Worm (Caenorhabditis elegans) whole organism, L4 larva: ENCODE results near the gene acc-1.

Experiments used
- D1046.2 ChIP-seq: fragments of 200-800 bp; sonication (Bioruptor generic); IDR thresholded peaks from 2 replicates; pipeline ENCODE4 v1.3.6; 2022; ENCODE audit warnings: missing genetic modification characterization, missing compliant biosample characterization
- T20F7.1 ChIP-seq: fragments of 200-800 bp; sonication (Bioruptor generic); optimal IDR thresholded peaks from 2 replicates; lab custom pipeline; 2018; ENCODE audit warnings: mild to moderate bottlenecking, missing genetic modification characterization, missing compliant biosample characterization
- aha-1 ChIP-seq: fragments of 150-350 bp; peaks from one replicate; lab custom pipeline; 2014; ENCODE audit warnings: missing biosample characterization, missing genetic modification characterization
- arid-1 ChIP-seq: fragments of 200-800 bp; sonication (Bioruptor generic); conservative IDR thresholded peaks from 2 replicates; pipeline ENCODE4 v1.3.6; 2022; ENCODE audit warnings: missing genetic modification reagents, missing genetic modification characterization, missing compliant biosample characterization
- ceh-20 ChIP-seq: fragments of 200-800 bp; sonication (Bioruptor generic); IDR thresholded peaks from 2 replicates; pipeline ENCODE4 v1.3.6; 2022; ENCODE audit warnings: missing genetic modification reagents, missing genetic modification characterization, missing compliant biosample characterization
- ceh-44 ChIP-seq: fragments of 200-800 bp; sonication (Bioruptor generic); IDR thresholded peaks from 2 replicates; pipeline ENCODE4 v1.3.6; 2022; ENCODE audit warnings: missing genetic modification reagents, missing genetic modification characterization, missing compliant biosample characterization
- ceh-62 ChIP-seq: sonication (generic microtip); optimal IDR thresholded peaks from 2 replicates; lab custom pipeline; 2017; ENCODE audit warnings: missing biosample characterization, missing genetic modification characterization
- ceh-82 ChIP-seq: sonication (generic microtip); optimal IDR thresholded peaks from 2 replicates; lab custom pipeline; 2017; ENCODE audit warnings: missing biosample characterization, missing genetic modification characterization
- ctbp-1 ChIP-seq: fragments of 200-800 bp; sonication (Bioruptor generic); IDR thresholded peaks from 2 replicates; pipeline ENCODE4 v1.3.6; 2022; ENCODE audit warnings: missing genetic modification reagents, missing genetic modification characterization, missing compliant biosample characterization
- daf-16 ChIP-seq, 3 experiments: sonication (generic microtip); optimal IDR thresholded peaks; 2 replicates each; lab custom pipeline; 2016 to 2017; ENCODE audit warnings: missing genetic modification characterization in 3 of 3, missing genetic modification reagents in 3 of 3, mild to moderate bottlenecking in 2 of 3, missing compliant biosample characterization in 2 of 3, missing biosample characterization in 1 of 3, moderate library complexity in 1 of 3
- daf-19 ChIP-seq: fragments of 200-800 bp; sonication (Bioruptor generic); conservative IDR thresholded peaks from 2 replicates; pipeline ENCODE4 v1.3.6; 2022; ENCODE audit warnings: missing genetic modification characterization, missing compliant biosample characterization
- daf-8 ChIP-seq: fragments of 200-800 bp; sonication (Bioruptor generic); IDR thresholded peaks from 2 replicates; pipeline ENCODE4 v1.3.6; 2022; ENCODE audit warnings: missing genetic modification characterization, missing compliant biosample characterization
- dmd-6 ChIP-seq: fragments of 200-800 bp; sonication (Bioruptor generic); IDR thresholded peaks from 2 replicates; pipeline ENCODE4 v1.3.6; 2022; ENCODE audit warnings: missing genetic modification reagents, missing genetic modification characterization, missing compliant biosample characterization
- dmd-9 ChIP-seq: fragments of 200-800 bp; sonication (Bioruptor generic); IDR thresholded peaks from 2 replicates; pipeline ENCODE4 v1.3.6; 2022; ENCODE audit warnings: missing genetic modification reagents, missing genetic modification characterization, missing compliant biosample characterization
- dpl-1 ChIP-seq: fragments of 150-350 bp; optimal IDR thresholded peaks from 2 replicates; lab custom pipeline; 2014; ENCODE audit warnings: missing biosample characterization, missing genetic modification reagents, missing genetic modification characterization
- dve-1 ChIP-seq: sonication (generic microtip); optimal IDR thresholded peaks from 2 replicates; lab custom pipeline; 2017; ENCODE audit warnings: antibody characterized with exemption, mild to moderate bottlenecking, missing genetic modification characterization, missing compliant biosample characterization; ENCODE audit not compliant: insufficient read depth
- egl-27 ChIP-seq: sonication (generic microtip); optimal IDR thresholded peaks from 3 replicates; lab custom pipeline; 2017; ENCODE audit warnings: missing biosample characterization, missing genetic modification reagents, missing genetic modification characterization
- egl-43 ChIP-seq: fragments of 200-800 bp; sonication (Bioruptor generic); IDR thresholded peaks from 2 replicates; pipeline ENCODE4 v1.3.6; 2022; ENCODE audit warnings: missing genetic modification reagents, missing genetic modification characterization, missing compliant biosample characterization
- fkh-10 ChIP-seq: fragments of 150-350 bp; optimal IDR thresholded peaks from 2 replicates; lab custom pipeline; 2014; ENCODE audit warnings: missing biosample characterization, missing genetic modification reagents, missing genetic modification characterization
- fos-1 ChIP-seq: fragments of 150-350 bp; optimal IDR thresholded peaks from 2 replicates; lab custom pipeline; 2014; ENCODE audit warnings: missing biosample characterization, missing genetic modification characterization
- hlh-11 ChIP-seq: fragments of 200-800 bp; sonication (Bioruptor generic); optimal IDR thresholded peaks from 2 replicates; lab custom pipeline; 2018; ENCODE audit warnings: mild to moderate bottlenecking, missing genetic modification characterization, missing compliant biosample characterization
- hmg-1.1 ChIP-seq: fragments of 200-800 bp; sonication (Bioruptor generic); IDR thresholded peaks from 2 replicates; pipeline ENCODE4 v1.3.6; 2022; ENCODE audit warnings: missing genetic modification reagents, missing genetic modification characterization, missing compliant biosample characterization
- lin-1 ChIP-seq: fragments of 200-800 bp; sonication (Bioruptor generic); IDR thresholded peaks from 2 replicates; pipeline ENCODE4 v1.3.6; 2022; ENCODE audit warnings: missing genetic modification reagents, missing genetic modification characterization, missing compliant biosample characterization
- lin-15B ChIP-seq: fragments of 150-350 bp; sonication (generic microtip); optimal IDR thresholded peaks from 3 replicates; lab custom pipeline; 2014; ENCODE audit warnings: missing biosample characterization, missing genetic modification characterization
- lin-39 ChIP-seq: fragments of 150-350 bp; optimal IDR thresholded peaks from 2 replicates; lab custom pipeline; 2014; ENCODE audit warnings: missing biosample characterization, missing genetic modification reagents, missing genetic modification characterization
- mdl-1 ChIP-seq, 2 experiments: fragments of 150-350 bp in 1 of 2; sonication (generic microtip) in 1 of 2; optimal IDR thresholded peaks; 2 replicates each; lab custom pipeline; 2014 to 2017; ENCODE audit warnings: missing biosample characterization in 2 of 2, missing genetic modification characterization in 2 of 2
- mes-2 ChIP-seq: sonication (generic microtip); optimal IDR thresholded peaks from 2 replicates; lab custom pipeline; 2016; ENCODE audit warnings: missing genotype, mild to moderate bottlenecking, missing genetic modification characterization, missing compliant biosample characterization; ENCODE audit not compliant: poor library complexity, severe bottlenecking
- nhr-102 ChIP-seq: sonication (generic microtip); optimal IDR thresholded peaks from 2 replicates; lab custom pipeline; 2016; ENCODE audit warnings: mild to moderate bottlenecking, missing genetic modification characterization, moderate library complexity, missing compliant biosample characterization
- nhr-11 ChIP-seq: fragments of 150-350 bp; optimal IDR thresholded peaks from 2 replicates; lab custom pipeline; 2014; ENCODE audit warnings: missing biosample characterization, missing genetic modification characterization
- nhr-28 ChIP-seq: fragments of 150-350 bp; optimal IDR thresholded peaks from 2 replicates; lab custom pipeline; 2014; ENCODE audit warnings: missing biosample characterization, missing genetic modification characterization
- nhr-48 ChIP-seq: sonication (generic microtip); optimal IDR thresholded peaks from 2 replicates; lab custom pipeline; 2016; ENCODE audit warnings: mild to moderate bottlenecking, missing genetic modification characterization, missing compliant biosample characterization
- nhr-6 ChIP-seq: fragments of 150-350 bp; optimal IDR thresholded peaks from 2 replicates; lab custom pipeline; 2014; ENCODE audit warnings: missing biosample characterization, missing genetic modification characterization
- pha-4 ChIP-seq, 2 experiments: fragments of 150-350 bp in 1 of 2; fragments of 200-800 bp in 1 of 2; sonication (Bioruptor generic) in 1 of 2; IDR thresholded peaks in 1 of 2; optimal IDR thresholded peaks in 1 of 2; 2 replicates each; pipeline versions ENCODE4 v1.3.6 to Lab custom; 2014 to 2022; ENCODE audit warnings: missing genetic modification characterization in 2 of 2, missing genetic modification reagents in 2 of 2, missing biosample characterization in 1 of 2, missing compliant biosample characterization in 1 of 2
- pqm-1 ChIP-seq: sonication (generic microtip); optimal IDR thresholded peaks from 2 replicates; lab custom pipeline; 2017; ENCODE audit warnings: missing biosample characterization, missing genetic modification characterization
- rbr-2 ChIP-seq: sonication (generic microtip); optimal IDR thresholded peaks from 2 replicates; lab custom pipeline; 2016; ENCODE audit warnings: missing genotype, missing genetic modification characterization, missing compliant biosample characterization
- snpc-4 ChIP-seq: fragments of 150-350 bp; optimal IDR thresholded peaks from 2 replicates; lab custom pipeline; 2014; ENCODE audit warnings: missing biosample characterization, missing genetic modification characterization
- tra-1 ChIP-seq: fragments of 200-800 bp; sonication (Bioruptor generic); IDR thresholded peaks from 2 replicates; pipeline ENCODE4 v1.3.6; 2022; ENCODE audit warnings: missing genetic modification reagents, missing genetic modification characterization, missing compliant biosample characterization
- vab-7 ChIP-seq: fragments of 200-800 bp; sonication (Bioruptor generic); IDR thresholded peaks from 2 replicates; pipeline ENCODE4 v1.3.6; 2022; ENCODE audit warnings: missing genetic modification reagents, missing genetic modification characterization, missing compliant biosample characterization

acc-1 gene

DNA sequence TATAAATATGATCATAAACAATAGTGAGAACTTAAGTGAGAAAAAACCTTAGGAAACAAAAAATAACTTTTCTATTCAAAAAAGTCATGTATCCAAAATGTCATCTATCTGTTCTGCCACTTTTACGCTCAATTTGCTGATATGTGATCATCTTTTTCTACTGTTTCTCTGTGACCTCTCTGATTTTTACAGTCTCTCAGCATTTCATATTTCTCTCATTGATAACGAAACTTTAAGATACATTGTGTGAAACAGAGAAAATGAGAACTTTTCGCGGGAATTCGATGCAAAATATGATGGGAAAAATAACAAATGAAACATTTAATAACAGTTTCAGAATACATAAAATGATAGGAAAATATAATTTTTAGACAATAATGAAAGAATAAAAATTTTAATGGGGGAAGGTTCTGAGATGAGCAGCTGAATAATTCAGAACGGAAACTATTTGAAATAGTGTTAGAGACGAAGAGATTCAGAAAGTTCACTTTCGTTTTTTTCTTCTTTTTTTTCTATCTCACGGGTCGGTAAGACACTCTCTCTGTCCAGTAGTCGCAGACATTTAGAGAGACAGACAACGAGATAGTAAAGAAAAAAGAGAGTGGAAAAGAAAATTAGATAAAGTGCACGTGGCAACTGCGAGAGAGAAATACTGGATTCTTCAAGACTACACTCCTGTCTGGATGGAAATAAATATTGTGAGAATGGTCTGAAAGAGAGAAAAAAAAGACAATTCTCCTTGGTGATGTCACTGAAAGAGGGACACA is 19.6 kb downstream of the acc-1 start (continued):
- TF ChIP-seq nhr-28 (tag; lab: Kevin White, UChicago), result peak; percentile 89
- TF ChIP-seq aha-1, result no peak
- no peak for TF ChIP-seq dmd-9 (GFP tag; lab: Robert Waterston, UW)
- TF ChIP-seq lin-39 (tag; lab: Kevin White, UChicago), result no peak
- no peak for TF ChIP-seq nhr-102 (tag; lab: Kevin White, UChicago)
- peak; percentile 56 for TF ChIP-seq hmg-1.1 (GFP tag; lab: Robert Waterston, UW)
- peak; percentile 70; the same call in 1 of the 2 replicates for TF ChIP-seq ctbp-1 (GFP tag; lab: Robert Waterston, UW)
- TF ChIP-seq D1046.2 (GFP tag; lab: Robert Waterston, UW), result no peak

DNA sequence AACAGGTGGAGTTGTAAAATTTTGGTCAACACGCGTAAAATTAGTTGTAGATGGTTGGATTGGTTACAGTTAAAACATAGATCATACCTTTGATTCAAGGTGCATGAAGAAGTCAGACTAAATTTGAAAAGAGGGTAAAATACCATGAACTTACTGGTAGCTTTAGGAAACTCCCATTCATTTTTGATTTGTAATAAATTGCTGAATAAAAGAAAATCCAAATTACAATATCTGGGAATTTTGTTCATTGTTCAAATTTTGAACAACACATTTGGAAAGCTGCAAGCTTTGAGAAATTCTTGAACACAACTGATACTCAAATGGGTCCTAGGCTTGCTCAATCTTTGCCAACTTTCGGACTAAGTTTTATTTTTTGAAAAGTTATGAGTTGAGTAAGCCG is 20.2 kb downstream of the acc-1 start:
- TF ChIP-seq aha-1 (peak; percentile 91), rbr-2 (no peak), pha-4 (GFP tag; IDR thresholded peaks at IDR 0.05; lab: Robert Waterston, UW) (no peak), pha-4 (tag; optimal IDR thresholded peaks at IDR 0.05; lab: Kevin White, UChicago) (no peak), mdl-1 (tag; optimal IDR thresholded peaks at IDR 0.05; lab: Kevin White, UChicago) (no peak)
- TF ChIP-seq, all 104 proteins: peak for 1

DNA sequence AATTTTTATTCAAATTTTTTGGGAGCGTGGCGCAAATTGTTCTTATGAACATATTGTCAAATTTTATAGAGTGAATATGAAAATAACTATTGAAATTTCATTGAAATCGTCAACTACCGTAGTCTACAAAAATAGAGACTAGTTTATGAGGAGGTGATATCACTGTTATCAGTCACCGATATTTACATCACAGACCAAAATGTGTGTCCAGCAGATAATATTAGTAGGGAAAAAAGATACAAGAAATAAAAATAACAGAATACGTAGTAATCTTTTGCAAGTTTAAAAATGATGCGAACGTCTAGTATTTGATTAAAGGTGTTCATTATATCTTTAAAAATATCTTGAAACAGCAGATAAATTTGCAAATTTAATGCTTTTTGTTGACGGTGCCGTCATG is 21.4 kb downstream of the acc-1 start:
- TF ChIP-seq ceh-82 (tag; lab: Kevin White, UChicago), result no peak
- TF ChIP-seq daf-16 (GFP tag; optimal IDR thresholded peaks at IDR 0.05; lab: Kevin White, UChicago), result no peak
- TF ChIP-seq daf-16 (tag; optimal IDR thresholded peaks at IDR 0.05; lab: Kevin White, UChicago), result peak; percentile 67
- no peak for TF ChIP-seq nhr-102 (tag; lab: Kevin White, UChicago)
- TF ChIP-seq dmd-9 (GFP tag; lab: Robert Waterston, UW), result no peak
- no peak for TF ChIP-seq lin-15B (tag; lab: Kevin White, UChicago)
- TF ChIP-seq nhr-6 (tag; lab: Kevin White, UChicago), result no peak
- no peak for TF ChIP-seq ceh-44 (GFP tag; lab: Robert Waterston, UW)
- TF ChIP-seq, all 104 proteins: peak for 1

DNA sequence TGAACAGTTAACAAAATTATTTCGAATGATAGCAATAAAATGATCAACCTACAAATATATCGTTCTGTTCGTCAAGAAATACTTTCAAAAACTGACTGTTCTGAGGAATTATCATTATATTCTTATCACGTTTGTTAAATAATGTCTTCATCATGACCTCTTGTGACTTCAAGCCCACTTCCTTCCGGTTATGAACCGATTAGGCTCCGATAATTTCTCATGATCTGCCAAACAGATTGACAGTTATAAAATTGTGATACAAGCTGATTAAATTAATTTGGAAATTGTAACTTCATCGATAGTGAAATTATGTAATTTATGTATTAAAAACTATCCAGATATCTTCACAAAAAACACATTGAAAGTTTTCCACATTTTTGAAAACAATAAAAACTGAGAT is 23.0 kb downstream of the acc-1 start, which contains the start of gene ins-8:
Gene ins-8, minus strand, starts transcription at position 101 of the 400 bp plus-strand sequence.
- TF ChIP-seq dpl-1 (no peak), snpc-4 (no peak), ceh-44 (GFP tag; lab: Robert Waterston, UW) (no peak), rbr-2 (no peak), nhr-11 (tag; lab: Kevin White, UChicago) (no peak), T20F7.1 (GFP tag; lab: Kevin White, UChicago) (no peak), mes-2 (no peak), ceh-20 (GFP tag; lab: Robert Waterston, UW) (no peak), egl-27 (tag; lab: Kevin White, UChicago) (no peak), egl-43 (GFP tag; lab: Robert Waterston, UW) (no peak), fkh-10 (no peak), arid-1 (GFP tag; lab: Robert Waterston, UW) (no peak)
- TF ChIP-seq, all 104 proteins: peak for 0

ce11 chrIV:9682514-9682913 is 24.7 kb downstream of the acc-1 start, which contains the start of gene ins-7:
ins-7 (minus strand) TSS chrIV:9682845.
- TF ChIP-seq tra-1, result peak; percentile 62; the same call in 1 of the 2 replicates
- peak; percentile 76 for TF ChIP-seq dve-1
- no peak for TF ChIP-seq nhr-6 (tag; lab: Kevin White, UChicago)
- TF ChIP-seq fkh-10, result no peak
- TF ChIP-seq dmd-6 (GFP tag; lab: Robert Waterston, UW), result peak; percentile 93
- no peak for TF ChIP-seq fos-1
- TF ChIP-seq T20F7.1 (GFP tag; lab: Kevin White, UChicago), result peak; percentile 40
- TF ChIP-seq nhr-48 (tag; lab: Kevin White, UChicago), result peak; percentile 30
- no peak for TF ChIP-seq pha-4 (GFP tag; IDR thresholded peaks at IDR 0.05; lab: Robert Waterston, UW)
- TF ChIP-seq pha-4 (tag; optimal IDR thresholded peaks at IDR 0.05; lab: Kevin White, UChicago), result no peak
- TF ChIP-seq pqm-1 (tag; lab: Kevin White, UChicago), result peak; percentile 64
- TF ChIP-seq lin-1 (GFP tag; lab: Robert Waterston, UW), result peak; percentile 79; the same call in 1 of the 2 replicates
- TF ChIP-seq daf-8, result no peak
- no peak for TF ChIP-seq lin-39 (tag; lab: Kevin White, UChicago)
- no peak for TF ChIP-seq ceh-20 (GFP tag; lab: Robert Waterston, UW)
- TF ChIP-seq ceh-82 (tag; lab: Kevin White, UChicago), result no peak
- no peak for TF ChIP-seq daf-19 (GFP tag; lab: Robert Waterston, UW)
- TF ChIP-seq ceh-62, result no peak
- no peak for TF ChIP-seq D1046.2 (GFP tag; lab: Robert Waterston, UW)
- TF ChIP-seq vab-7 (GFP tag; lab: Robert Waterston, UW), result no peak
- peak; percentile 72 for TF ChIP-seq nhr-28 (tag; lab: Kevin White, UChicago)
- TF ChIP-seq daf-16 (GFP tag; optimal IDR thresholded peaks at IDR 0.05; lab: Kevin White, UChicago), result peak in 1 of 2 experiments; percentile 9
- TF ChIP-seq daf-16 (tag; optimal IDR thresholded peaks at IDR 0.05; lab: Kevin White, UChicago), result no peak
- TF ChIP-seq hlh-11, result peak; percentile 65
